Worm (Caenorhabditis elegans) whole organism, L4/young adult: Measurements from ENCODE around the gene fipr-9.

Experiments
- W03F9.2 ChIP-seq: fragments of 150-350 bp; optimal IDR thresholded peaks from 2 replicates; lab custom pipeline; 2014; ENCODE audit warnings: missing biosample characterization, missing genetic modification characterization
- dao-5 ChIP-seq: sonication (generic microtip); optimal IDR thresholded peaks from 2 replicates; lab custom pipeline; 2016; ENCODE audit warnings: missing genotype, missing genetic modification characterization, moderate library complexity, missing compliant biosample characterization
- him-1 ChIP-seq: sonication (generic microtip); optimal IDR thresholded peaks from 2 replicates; lab custom pipeline; 2016; ENCODE audit warnings: missing genotype, missing genetic modification reagents, missing genetic modification characterization, missing compliant biosample characterization

DNA sequence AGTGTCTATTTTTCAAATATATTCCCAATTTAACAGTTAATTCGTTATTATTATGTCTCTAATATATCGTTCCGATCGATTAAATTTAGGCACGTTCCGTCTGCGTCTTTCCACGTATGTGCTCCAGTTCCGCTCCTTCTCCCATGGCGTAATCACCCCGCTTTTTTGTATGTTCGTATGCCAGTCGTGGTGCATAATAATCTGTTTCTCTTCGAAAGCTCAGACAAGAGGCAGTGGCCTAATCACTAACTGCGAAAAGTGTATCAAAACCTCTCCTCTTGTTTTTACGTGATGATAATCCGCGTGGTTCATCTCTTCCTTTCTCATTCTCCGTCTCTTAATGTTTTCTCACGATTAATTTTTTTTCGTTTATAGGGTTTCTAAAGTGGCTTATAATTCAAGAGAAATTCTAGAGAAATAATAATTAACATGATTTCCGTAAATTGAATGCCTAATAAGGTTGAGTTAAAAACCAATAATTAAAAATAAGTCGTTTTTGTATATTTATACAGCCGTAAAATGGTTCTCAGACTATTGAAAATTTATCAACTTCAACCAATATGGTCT is 26.3 kb downstream of the fipr-9 start:
- TF ChIP-seq him-1 (tag; lab: Kevin White, UChicago): no peak
- no peak for TF ChIP-seq dao-5 (tag; lab: Kevin White, UChicago)
- no peak for TF ChIP-seq W03F9.2
